Fruit fly (Drosophila melanogaster) whole organism, wandering third instar larva: Measurements from ENCODE around the gene dcma.

ENCODE experiments used
- Abd-B ChIP-seq: fragments of >200 bp; optimal IDR thresholded peaks from 2 replicates; lab custom pipeline; 2017; ENCODE audit warnings: missing biosample characterization, missing genetic modification characterization
- Dfd ChIP-seq: fragments of >200 bp; optimal IDR thresholded peaks from 2 replicates; lab custom pipeline; 2017; ENCODE audit warnings: missing biosample characterization, missing genetic modification characterization
- Dif ChIP-seq: fragments of 200-275, 200-300 bp; sonication (Bioruptor generic); optimal IDR thresholded peaks from 2 replicates; lab custom pipeline; 2018; ENCODE audit warnings: missing biosample characterization, missing genetic modification characterization; ENCODE audit not compliant: partially characterized antibody
- Myc ChIP-seq: fragments of >200 bp; optimal IDR thresholded peaks from 2 replicates; lab custom pipeline; 2017
- Sp1 ChIP-seq: fragments of 200-800 bp; sonication (Bioruptor generic); optimal IDR thresholded peaks from 3 replicates; lab custom pipeline; 2019; ENCODE audit warnings: missing biosample characterization, mild to moderate bottlenecking, missing genetic modification characterization, moderate library complexity
- Vsx2 ChIP-seq: fragments of 200-300, 225-300 bp; sonication (Bioruptor generic); optimal IDR thresholded peaks from 2 replicates; lab custom pipeline; 2018; ENCODE audit warnings: missing biosample characterization, missing genetic modification characterization; ENCODE audit not compliant: partially characterized antibody
- dl ChIP-seq, 2 experiments: fragments of 175-275, 200-275 bp in 1 of 2; fragments of 200-275 bp in 1 of 2; sonication (Bioruptor generic); optimal IDR thresholded peaks; lab custom pipeline; 2018; ENCODE audit warnings: mild to moderate bottlenecking in 2 of 2, missing biosample characterization in 2 of 2, missing genetic modification characterization in 2 of 2, moderate library complexity in 2 of 2; ENCODE audit not compliant: partially characterized antibody in 2 of 2, insufficient read depth in 1 of 2
- h ChIP-seq: fragments of 200-800 bp; sonication (Bioruptor generic); optimal IDR thresholded peaks from 3 replicates; lab custom pipeline; 2016; ENCODE audit warnings: missing biosample characterization, mild to moderate bottlenecking, missing genetic modification characterization
- pan ChIP-seq: fragments of >200 bp; optimal IDR thresholded peaks from 2 replicates; lab custom pipeline; 2017
- psq ChIP-seq: fragments of 200-800 bp; sonication (Bioruptor generic); optimal IDR thresholded peaks from 3 replicates; lab custom pipeline; 2017; ENCODE audit warnings: missing biosample characterization, mild to moderate bottlenecking, missing genetic modification characterization, moderate library complexity
- tai ChIP-seq: sonication (Bioruptor generic); optimal IDR thresholded peaks from 2 replicates; lab custom pipeline; 2016; ENCODE audit warnings: missing biosample characterization, missing genetic modification characterization

DNA sequence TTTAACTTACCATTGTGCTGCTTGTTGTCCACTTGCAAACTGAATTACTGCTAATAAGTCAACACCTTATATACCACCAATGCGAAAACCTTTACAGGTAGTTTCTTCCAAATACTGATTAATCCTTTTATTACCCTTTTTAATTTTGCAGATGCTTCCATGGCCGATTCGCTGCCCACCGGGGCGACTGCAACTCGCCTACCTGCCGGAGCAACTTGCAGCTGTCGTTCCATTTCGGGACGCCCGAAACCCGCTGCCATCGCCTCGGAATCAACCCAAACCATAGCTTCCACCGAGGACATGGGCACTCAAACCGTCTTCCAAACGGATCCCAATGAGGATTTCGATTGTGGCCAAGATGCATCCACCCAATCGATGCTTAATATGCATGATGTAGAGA is 10.2 kb upstream of the dcma start, which contains the start of gene Elba1:
- no peak for TF ChIP-seq psq (GFP tag; lab: Kevin White, UChicago)
- no peak for TF ChIP-seq pan (lab: Kevin White, UChicago)
- TF ChIP-seq Dfd (GFP tag; lab: Kevin White, UChicago): no peak
- TF ChIP-seq Sp1 (GFP tag; lab: Kevin White, UChicago): no peak
- TF ChIP-seq Myc: no peak
- TF ChIP-seq h (GFP tag; lab: Kevin White, UChicago): no peak
- TF ChIP-seq Abd-B (GFP tag; lab: Kevin White, UChicago): no peak
- no peak for TF ChIP-seq Vsx2 (GFP tag; lab: Kevin White, UChicago)
- TF ChIP-seq tai (GFP tag; lab: Kevin White, UChicago): no peak
- TF ChIP-seq Dif (GFP tag; lab: Kevin White, UChicago): no peak
- no peak for TF ChIP-seq dl (GFP tag; optimal IDR thresholded peaks at IDR 0.05; lab: Kevin White, UChicago; ENCODE audit: insufficient read depth in 1 of 2, partially characterized antibody in 2 of 2)
